Fruit fly (Drosophila melanogaster) S2 (cell line): ENCODE measurements around the gene CG32564.

Source experiments
- CG8478 ChIP-seq: fragments of >200 bp; optimal IDR thresholded peaks from 2 replicates; lab custom pipeline; 2018
- CTCF ChIP-seq, 2 experiments: fragments of >200 bp; optimal IDR thresholded peaks; 2 replicates each; lab custom pipeline; 2018

The CG32564 gene

dm6 chrX:17181264-17182198 is 24.7 kb upstream of the CG32564 start:
- TF ChIP-seq CTCF (optimal IDR thresholded peaks at IDR 0.05; lab: Kevin White, UChicago) (no peak), CG8478 (lab: Kevin White, UChicago) (no peak)

- TF ChIP-seq CG8478 (lab: Kevin White, UChicago) (no peak), CTCF (optimal IDR thresholded peaks at IDR 0.05; lab: Kevin White, UChicago) (no peak)
These were observed 22.7 kb upstream of the CG32564 start for dm6 chrX:17183486-17183885.

dm6 chrX:17186432-17186831 is 19.8 kb upstream of the CG32564 start:
- TF ChIP-seq CG8478 (lab: Kevin White, UChicago) (no peak), CTCF (optimal IDR thresholded peaks at IDR 0.05; lab: Kevin White, UChicago) (no peak)

dm6 chrX:17187495-17187894 is 18.7 kb upstream of the CG32564 start:
- TF ChIP-seq CTCF (optimal IDR thresholded peaks at IDR 0.05; lab: Kevin White, UChicago), result no peak
- no peak for TF ChIP-seq CG8478 (lab: Kevin White, UChicago)

- TF ChIP-seq CG8478 (lab: Kevin White, UChicago) (no peak), CTCF (optimal IDR thresholded peaks at IDR 0.05; lab: Kevin White, UChicago) (no peak)
These were observed 18.0 kb upstream of the CG32564 start for dm6 chrX:17188167-17188566.

- TF ChIP-seq CG8478 (lab: Kevin White, UChicago) (no peak), CTCF (optimal IDR thresholded peaks at IDR 0.05; lab: Kevin White, UChicago) (no peak)
These were observed 3.6 kb upstream of the CG32564 start, which contains the start of the genes TTLL1A and CG5070 for dm6 chrX:17202498-17203162. TSS of gene TTLL1A (minus strand) at chrX:17202598. TSS of gene CG5070 (plus strand) at chrX:17203112.

- TF ChIP-seq CTCF (optimal IDR thresholded peaks at IDR 0.05; lab: Kevin White, UChicago) (no peak), CG8478 (lab: Kevin White, UChicago) (no peak)
These were observed 1.2 kb upstream of the CG32564 start for dm6 chrX:17205028-17205427.

dm6 chrX:17207865-17208486 is 1.8 kb downstream of the CG32564 start, which contains the start of gene CG32563:
TSS of gene CG32563 (plus strand) at chrX:17208436.
- TF ChIP-seq CG8478 (lab: Kevin White, UChicago) (no peak), CTCF (optimal IDR thresholded peaks at IDR 0.05; lab: Kevin White, UChicago) (no peak)

- TF ChIP-seq CG8478 (lab: Kevin White, UChicago) (no peak), CTCF (optimal IDR thresholded peaks at IDR 0.05; lab: Kevin White, UChicago) (no peak)
These were observed 3.7 kb downstream of the CG32564 start, which contains the start of gene CG12995 for dm6 chrX:17209897-17210296. TSS of gene CG12995 (minus strand) at chrX:17209997.

- TF ChIP-seq CTCF (optimal IDR thresholded peaks at IDR 0.05; lab: Kevin White, UChicago), result no peak
- TF ChIP-seq CG8478 (lab: Kevin White, UChicago), result no peak
These were observed 5.8 kb downstream of the CG32564 start, which contains the start of gene CG18258 for dm6 chrX:17212007-17212406. TSS of gene CG18258 (plus strand) at chrX:17212307.

- no peak for TF ChIP-seq CTCF (optimal IDR thresholded peaks at IDR 0.05; lab: Kevin White, UChicago)
- no peak for TF ChIP-seq CG8478 (lab: Kevin White, UChicago)
These were observed 8.8 kb downstream of the CG32564 start, which contains the start of gene CG5162 for dm6 chrX:17215004-17215403. TSS of gene CG5162 (plus strand) at chrX:17215304.

- TF ChIP-seq CG8478 (lab: Kevin White, UChicago) (no peak), CTCF (optimal IDR thresholded peaks at IDR 0.05; lab: Kevin White, UChicago) (no peak)
These were observed 12.2 kb downstream of the CG32564 start, which contains the start of gene CG12998 for dm6 chrX:17218232-17218951. TSS of gene CG12998 (plus strand) at chrX:17218667.

dm6 chrX:17221142-17221541 is 14.9 kb downstream of the CG32564 start, which contains the start of gene CG5172:
TSS of gene CG5172 (plus strand) at chrX:17221442.
- TF ChIP-seq CTCF (optimal IDR thresholded peaks at IDR 0.05; lab: Kevin White, UChicago) (no peak), CG8478 (lab: Kevin White, UChicago) (no peak)

dm6 chrX:17223715-17224114 is 17.5 kb downstream of the CG32564 start, which contains the start of gene CG34327:
TSS of gene CG34327 (minus strand) at chrX:17223815.
- TF ChIP-seq CTCF (optimal IDR thresholded peaks at IDR 0.05; lab: Kevin White, UChicago), result no peak
- no peak for TF ChIP-seq CG8478 (lab: Kevin White, UChicago)
